Fruit fly (Drosophila melanogaster): Measurements from ENCODE around the gene CG13875.

Gene CG13875

DNA sequence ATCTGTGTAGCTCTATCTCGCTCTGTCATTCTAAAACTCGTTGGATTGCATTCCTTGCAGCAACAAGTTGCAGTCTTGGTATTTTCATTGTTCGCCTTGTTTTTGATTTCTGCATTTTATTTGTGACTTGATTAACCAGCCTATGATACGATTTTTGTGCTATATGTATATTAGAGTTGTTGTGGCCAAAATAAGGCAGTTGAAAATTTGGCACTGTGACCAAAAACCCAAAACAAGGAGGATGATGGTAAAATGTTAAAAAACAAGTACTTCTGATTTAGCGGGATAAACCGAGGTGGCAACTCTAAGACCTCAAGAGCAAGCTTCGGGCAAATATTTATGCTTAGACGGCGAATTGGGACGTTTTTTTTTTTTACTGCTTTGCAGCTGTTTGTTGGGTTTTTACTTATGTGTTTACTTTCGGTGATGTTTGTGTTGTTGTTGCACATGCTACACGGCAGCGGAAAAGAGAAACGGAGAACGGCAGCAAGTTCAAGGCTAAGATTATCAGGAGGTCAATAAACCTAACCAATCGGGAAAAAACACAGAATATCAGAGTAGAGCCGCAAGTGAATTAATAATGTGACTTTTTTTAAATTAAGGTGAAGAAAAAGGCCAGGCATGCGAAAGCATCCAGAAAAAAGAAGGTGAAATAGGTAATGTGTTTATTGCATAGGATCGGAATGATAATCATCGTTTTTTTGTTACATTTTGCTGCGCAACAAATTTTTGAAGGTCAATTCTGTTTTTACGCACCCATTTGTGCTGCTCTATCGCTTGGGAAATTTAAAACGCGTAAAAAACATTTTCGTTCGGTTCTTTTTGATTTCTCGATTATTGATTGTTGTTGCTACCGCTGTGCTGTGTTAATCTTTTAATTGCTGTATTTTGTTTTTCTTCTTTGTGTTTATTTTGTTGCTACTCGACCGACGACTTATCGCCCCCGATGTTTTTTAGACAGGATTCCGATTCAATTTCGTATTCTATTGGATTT lies 39.9 kb upstream of the CG13875 start (continued):
- TF ChIP-seq Hmr (GFP tag; optimal IDR thresholded peaks at IDR 0.05) (peak; percentile 29), CG3407 (GFP tag; optimal IDR thresholded peaks at IDR 0.05) (no peak), Deaf1 (tag; optimal IDR thresholded peaks at IDR 0.05) (peak; percentile 14), Neu2 (GFP tag; optimal IDR thresholded peaks at IDR 0.05; ENCODE audit: borderline replicate concordance) (no peak), bab2 (GFP tag; optimal IDR thresholded peaks at IDR 0.05) (no peak), CG18011 (GFP tag; optimal IDR thresholded peaks at IDR 0.05) (peak; percentile 0), hth (optimal IDR thresholded peaks at IDR 0.05) (no peak), CG14860 (GFP tag; IDR thresholded peaks at IDR 0.05; ENCODE audit: partially characterized antibody) (no peak), sug (tag; optimal IDR thresholded peaks at IDR 0.05) (peak; percentile 52), HmgZ (tag; optimal IDR thresholded peaks at IDR 0.05) (no peak), maf-S (GFP tag; optimal IDR thresholded peaks at IDR 0.05) (no peak), dmrt11E (tag; optimal IDR thresholded peaks at IDR 0.05) (peak; percentile 14), Vsx1 (GFP tag; optimal IDR thresholded peaks at IDR 0.05) (no peak), grn (GFP tag; optimal IDR thresholded peaks at IDR 0.05) (no peak), CG2199 (GFP tag; IDR thresholded peaks at IDR 0.05) (0 out of 3 replicates have a peak, but pooled peaks have one; percentile 51), ken (GFP tag; IDR thresholded peaks at IDR 0.05) (no peak), gfzf (GFP tag; optimal IDR thresholded peaks at IDR 0.05) (peak; percentile 23), MESR4 (GFP tag; optimal IDR thresholded peaks at IDR 0.05) (no peak), Med (GFP tag) (peak; percentile 53), danr (GFP tag; IDR thresholded peaks at IDR 0.05) (no peak), unpg (GFP tag; optimal IDR thresholded peaks at IDR 0.05) (peak; percentile 2), D19A (tag; optimal IDR thresholded peaks at IDR 0.05) (peak; percentile 17), CG7745 (tag; optimal IDR thresholded peaks at IDR 0.05) (no peak), kah (GFP tag; optimal IDR thresholded peaks at IDR 0.05) (peak; percentile 26), Eip74EF (GFP tag; optimal IDR thresholded peaks at IDR 0.05) (peak in 1 of 2 experiments; percentile 5), peb (GFP tag; IDR thresholded peaks at IDR 0.05) (no peak), NK7.1 (GFP tag; optimal IDR thresholded peaks at IDR 0.05) (no peak), CG4820 (GFP tag; optimal IDR thresholded peaks at IDR 0.05) (peak; percentile 13), abd-A (tag; optimal IDR thresholded peaks at IDR 0.05) (peak; percentile 70), CG31224 (GFP tag; IDR thresholded peaks at IDR 0.05) (no peak), slbo (GFP tag; IDR thresholded peaks at IDR 0.05) (0 out of 2 replicates have a peak, but pooled peaks have one; percentile 6), ind (GFP tag; optimal IDR thresholded peaks at IDR 0.05) (peak; percentile 8), CG6175 (GFP tag; IDR thresholded peaks at IDR 0.05) (no peak), CG16813 (GFP tag; IDR thresholded peaks at IDR 0.05; ENCODE audit: partially characterized antibody) (0 out of 3 replicates have a peak, but pooled peaks have one; percentile 28), crol (GFP tag; IDR thresholded peaks at IDR 0.05) (no peak), stwl (tag; optimal IDR thresholded peaks at IDR 0.05) (peak; percentile 88), Pdp1 (GFP tag; optimal IDR thresholded peaks at IDR 0.05) (peak in 1 of 2 experiments; percentile 58), CG13624 (GFP tag; optimal IDR thresholded peaks at IDR 0.05) (peak; percentile 53), CG10959 (GFP tag; IDR thresholded peaks at IDR 0.05) (no peak), NFAT (GFP tag; IDR thresholded peaks at IDR 0.05) (no peak)

Measured in whole organism, embryonic.